Fruit fly (Drosophila melanogaster) whole organism, embryonic: ENCODE measurements around the gene Eh.
A peak's percentile ranks its signal among the peaks of the same experiment; 100 is the strongest.

Experiments used
- CG10431 ChIP-seq: fragments of 200-800 bp; sonication (Bioruptor generic); optimal IDR thresholded peaks from 3 replicates; lab custom pipeline; 2018; ENCODE audit warnings: missing biosample characterization, mild to moderate bottlenecking, missing genetic modification characterization
- CG10462 ChIP-seq: fragments of 200-800 bp; sonication (Bioruptor generic); optimal IDR thresholded peaks from 2 replicates; lab custom pipeline; 2016; ENCODE audit warnings: missing biosample characterization, missing genetic modification characterization
- CG11456 ChIP-seq: fragments of 200-800 bp; sonication (Bioruptor generic); IDR thresholded peaks from 3 replicates; pipeline ENCODE4 v1.3.6; 2022; ENCODE audit warnings: missing biosample characterization, missing genetic modification characterization
- CG13624 ChIP-seq: fragments of 200-800 bp; sonication (Bioruptor generic); optimal IDR thresholded peaks from 2 replicates; lab custom pipeline; 2016; ENCODE audit warnings: missing biosample characterization, missing genetic modification characterization
- CG17328 ChIP-seq: fragments of 200-800 bp; sonication (Bioruptor generic); IDR thresholded peaks from 2 replicates; pipeline ENCODE4 v1.3.6; 2022; ENCODE audit warnings: missing biosample characterization, missing genetic modification characterization
- CG17829 ChIP-seq: fragments of 200-800 bp; optimal IDR thresholded peaks from 2 replicates; lab custom pipeline; 2019; ENCODE audit warnings: missing biosample characterization, mild to moderate bottlenecking, missing genetic modification characterization, moderate library complexity
- CG3847 ChIP-seq: fragments of 200-800 bp; sonication (Bioruptor generic); IDR thresholded peaks from 2 replicates; pipeline ENCODE4 v1.3.6; 2022; ENCODE audit warnings: missing biosample characterization, missing genetic modification characterization
- CG6175 ChIP-seq: fragments of 200-800 bp; sonication (Bioruptor generic); IDR thresholded peaks from 3 replicates; pipeline ENCODE4 v1.3.6; 2022; ENCODE audit warnings: missing biosample characterization, missing genetic modification characterization
- CG6254 ChIP-seq: fragments of 200-800 bp; sonication (Bioruptor generic); optimal IDR thresholded peaks from 3 replicates; lab custom pipeline; 2017; ENCODE audit warnings: mild to moderate bottlenecking, missing biosample characterization, missing genetic modification reagents, missing genetic modification characterization
- CG6683 ChIP-seq: fragments of 200-800 bp; sonication (Bioruptor generic); optimal IDR thresholded peaks from 2 replicates; lab custom pipeline; 2017; ENCODE audit warnings: missing biosample characterization, mild to moderate bottlenecking, missing genetic modification characterization, missing genetic modification reagents
- CG6854 ChIP-seq: fragments of 200-800 bp; sonication (Bioruptor generic); optimal IDR thresholded peaks from 3 replicates; lab custom pipeline; 2017; ENCODE audit warnings: missing biosample characterization, mild to moderate bottlenecking, missing genetic modification characterization
- CG8388 ChIP-seq: fragments of 200-800 bp; sonication (Bioruptor generic); optimal IDR thresholded peaks from 2 replicates; lab custom pipeline; 2019; ENCODE audit warnings: missing biosample characterization, mild to moderate bottlenecking, missing genetic modification characterization, moderate library complexity
- Dbx ChIP-seq: fragments of 200-800 bp; sonication (Bioruptor generic); IDR thresholded peaks from 3 replicates; pipeline ENCODE4 v1.3.6; 2022; ENCODE audit warnings: missing biosample characterization, missing genetic modification characterization
- Dfd ChIP-seq, 2 experiments: fragments of >200 bp; optimal IDR thresholded peaks; 2 replicates each; lab custom pipeline; 2017; ENCODE audit warnings: missing biosample characterization in 2 of 2, missing genetic modification characterization in 2 of 2
- Dref ChIP-seq: fragments of 200-800 bp; sonication (Bioruptor generic); IDR thresholded peaks from 2 replicates; pipeline ENCODE4 v1.3.6; 2022; ENCODE audit warnings: missing biosample characterization, missing genetic modification characterization
- Drgx ChIP-seq: fragments of 200-800 bp; sonication (Bioruptor generic); IDR thresholded peaks from 2 replicates; pipeline ENCODE4 v1.3.6; 2022; ENCODE audit warnings: missing biosample characterization, missing genetic modification characterization
- Elba2 ChIP-seq: fragments of 200-800 bp; sonication (Bioruptor generic); optimal IDR thresholded peaks from 3 replicates; lab custom pipeline; 2016; ENCODE audit warnings: missing biosample characterization, missing genetic modification characterization
- Gsc ChIP-seq: fragments of 200-800 bp; sonication (Bioruptor generic); IDR thresholded peaks from 2 replicates; pipeline ENCODE4 v1.3.6; 2022; ENCODE audit warnings: missing biosample characterization, missing genetic modification characterization
- Hey ChIP-seq: fragments of 200-800 bp; sonication (Bioruptor generic); optimal IDR thresholded peaks from 3 replicates; lab custom pipeline; 2018; ENCODE audit warnings: missing biosample characterization, mild to moderate bottlenecking, missing genetic modification characterization
- Hr78 ChIP-seq, 2 experiments: fragments of 200-800 bp in 1 of 2; fragments of >200 bp in 1 of 2; sonication (Bioruptor generic) in 1 of 2; optimal IDR thresholded peaks; 2 replicates each; lab custom pipeline; 2017 to 2019; ENCODE audit warnings: missing biosample characterization in 2 of 2, missing genetic modification characterization in 2 of 2, mild to moderate bottlenecking in 1 of 2, moderate library complexity in 1 of 2
- Lim3 ChIP-seq: fragments of 200-800 bp; sonication (Bioruptor generic); IDR thresholded peaks from 2 replicates; pipeline ENCODE4 v1.3.6; 2022; ENCODE audit warnings: missing biosample characterization, missing genetic modification characterization
- Poxn ChIP-seq: fragments of 200-800 bp; sonication (Bioruptor generic); IDR thresholded peaks from 2 replicates; pipeline ENCODE4 v1.3.6; 2022; ENCODE audit warnings: missing biosample characterization, missing genetic modification characterization
- Scr ChIP-seq: fragments of 200-800 bp; sonication (Bioruptor generic); IDR thresholded peaks from 2 replicates; pipeline ENCODE4 v1.3.6; 2022; ENCODE audit warnings: missing biosample characterization, missing genetic modification characterization; ENCODE audit not compliant: partially characterized antibody
- Taf1 ChIP-seq: fragments of 200-800 bp; sonication (Bioruptor generic); IDR thresholded peaks from 2 replicates; pipeline ENCODE4 v1.3.6; 2022; ENCODE audit warnings: missing biosample characterization, missing genetic modification characterization
- Xrp1 ChIP-seq: fragments of 200-800 bp; sonication (Bioruptor generic); IDR thresholded peaks from 2 replicates; pipeline ENCODE4 v1.3.6; 2022; ENCODE audit warnings: missing biosample characterization, missing genetic modification characterization
- ab ChIP-seq: fragments of 200-800 bp; sonication (Bioruptor generic); optimal IDR thresholded peaks from 2 replicates; lab custom pipeline; 2016; ENCODE audit warnings: missing biosample characterization, missing genetic modification characterization
- danr ChIP-seq: fragments of 200-800 bp; sonication (Bioruptor generic); IDR thresholded peaks from 2 replicates; pipeline ENCODE4 v1.3.6; 2022; ENCODE audit warnings: missing biosample characterization, missing genetic modification characterization
- eyg ChIP-seq: fragments of 200-800 bp; sonication (Bioruptor generic); optimal IDR thresholded peaks from 3 replicates; lab custom pipeline; 2016; ENCODE audit warnings: missing biosample characterization, missing genetic modification characterization
- hkb ChIP-seq, 2 experiments: fragments of 200-800 bp in 1 of 2; fragments of >200 bp in 1 of 2; sonication (Bioruptor generic) in 1 of 2; IDR thresholded peaks in 1 of 2; optimal IDR thresholded peaks in 1 of 2; 2 replicates each; pipeline versions ENCODE4 v1.3.6 to Lab custom; 2017 to 2022; ENCODE audit warnings: missing biosample characterization in 1 of 2, missing genetic modification characterization in 1 of 2
- lbe ChIP-seq: fragments of 200-800 bp; sonication (Bioruptor generic); optimal IDR thresholded peaks from 2 replicates; lab custom pipeline; 2016; ENCODE audit warnings: missing biosample characterization, mild to moderate bottlenecking, missing genetic modification characterization
- nerfin-1 ChIP-seq: fragments of 200-800 bp; sonication (Bioruptor generic); optimal IDR thresholded peaks from 3 replicates; lab custom pipeline; 2019; ENCODE audit warnings: missing biosample characterization, mild to moderate bottlenecking, missing genetic modification characterization, moderate library complexity
- pho ChIP-seq: fragments of 200-800 bp; sonication (Bioruptor generic); optimal IDR thresholded peaks from 2 replicates; lab custom pipeline; 2016; ENCODE audit warnings: missing biosample characterization, missing genetic modification characterization
- row ChIP-seq: fragments of 200-800 bp; sonication (Bioruptor generic); IDR thresholded peaks from 3 replicates; pipeline ENCODE4 v1.3.6; 2022; ENCODE audit warnings: missing biosample characterization, missing genetic modification characterization
- seq ChIP-seq: fragments of 200-800 bp; sonication (Bioruptor generic); IDR thresholded peaks from 2 replicates; pipeline ENCODE4 v1.3.6; 2022; ENCODE audit warnings: missing biosample characterization, missing genetic modification characterization
- vfl ChIP-seq: fragments of 200-800 bp; sonication (Bioruptor generic); optimal IDR thresholded peaks from 2 replicates; lab custom pipeline; 2016; ENCODE audit warnings: missing biosample characterization, missing genetic modification characterization

The Eh gene

DNA sequence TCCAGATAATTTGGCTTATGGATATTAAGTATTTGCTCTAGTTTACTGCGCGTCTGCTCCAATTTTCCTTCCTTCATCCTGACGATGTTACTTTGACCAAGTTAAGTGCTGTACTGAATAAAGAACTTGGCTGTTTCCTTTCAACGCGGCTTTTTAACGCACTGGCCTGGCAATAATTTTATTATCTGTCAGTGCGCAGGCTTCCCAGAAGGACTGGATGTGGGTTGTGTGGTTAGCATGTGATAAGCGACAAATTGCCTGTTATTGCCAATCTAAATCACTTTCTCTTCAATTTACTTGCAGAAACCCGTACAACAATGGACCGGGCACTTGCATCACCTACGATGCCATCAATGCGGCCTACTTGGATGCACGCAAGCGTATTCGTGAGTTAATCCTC, 8.0 kb downstream of the Eh start, which contains the start of gene CG14331:
Gene CG14331 (minus strand): TSS at position 101 of the 400 bp plus-strand sequence.
- TF ChIP-seq Xrp1 (GFP tag; lab: Robert Waterston, UW): no peak
- TF ChIP-seq Dref: no peak
- no peak for TF ChIP-seq pho (GFP tag; lab: Kevin White, UChicago)
- TF ChIP-seq CG3847 (GFP tag; lab: Robert Waterston, UW): no peak
- TF ChIP-seq nerfin-1 (tag; lab: Kevin White, UChicago): no peak
- TF ChIP-seq danr: no peak
- TF ChIP-seq Hr78 (GFP tag; optimal IDR thresholded peaks at IDR 0.05; lab: Kevin White, UChicago): no peak
- no peak for TF ChIP-seq Taf1 (GFP tag; lab: Robert Waterston, UW)
- TF ChIP-seq ab (GFP tag; lab: Kevin White, UChicago): no peak

DNA sequence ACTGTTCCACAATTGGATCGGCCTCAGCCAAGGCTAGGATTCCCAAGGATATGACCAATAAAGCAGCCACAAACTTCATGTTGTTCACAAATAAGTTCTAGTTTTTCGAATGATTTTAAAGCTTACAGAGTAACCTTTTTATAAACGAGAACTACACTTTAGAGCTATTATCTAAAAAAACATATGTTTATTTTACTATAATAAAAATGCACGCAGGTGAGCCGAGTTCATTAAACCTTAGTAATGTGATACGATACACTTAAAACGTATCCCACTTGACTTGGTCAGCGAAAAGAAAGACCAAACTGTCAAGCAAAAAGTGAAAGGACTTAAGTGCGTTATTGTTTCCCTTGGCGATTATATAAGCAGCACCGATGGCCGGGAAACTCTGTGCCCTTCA, 14.3 kb downstream of the Eh start, which contains the start of gene CG44090:
Gene CG44090 (minus strand): TSS at position 101 of the 400 bp plus-strand sequence.
- no peak for TF ChIP-seq lbe (GFP tag; lab: Kevin White, UChicago)
- TF ChIP-seq CG6175 (GFP tag; lab: Robert Waterston, UW): no peak
- TF ChIP-seq Lim3 (GFP tag; lab: Robert Waterston, UW): no peak
- no peak for TF ChIP-seq CG13624 (GFP tag; lab: Kevin White, UChicago)
- no peak for TF ChIP-seq Scr (GFP tag; lab: Robert Waterston, UW)
- TF ChIP-seq Gsc (GFP tag; lab: Robert Waterston, UW): no peak
- TF ChIP-seq CG17829 (tag; lab: Kevin White, UChicago): no peak
- TF ChIP-seq row: no peak
- TF ChIP-seq CG17328: no peak
- TF ChIP-seq CG8388 (GFP tag; lab: Kevin White, UChicago): no peak
- no peak for TF ChIP-seq Hey (tag; lab: Kevin White, UChicago)
- no peak for TF ChIP-seq CG6683 (GFP tag; lab: Kevin White, UChicago)
- TF ChIP-seq hkb (optimal IDR thresholded peaks at IDR 0.05; lab: Kevin White, UChicago): no peak
- no peak for TF ChIP-seq hkb (GFP tag; IDR thresholded peaks at IDR 0.05; lab: Robert Waterston, UW)
- TF ChIP-seq vfl (GFP tag; lab: Kevin White, UChicago): no peak
- no peak for TF ChIP-seq Poxn
- no peak for TF ChIP-seq Dfd (GFP tag; optimal IDR thresholded peaks at IDR 0.05; lab: Kevin White, UChicago)
- TF ChIP-seq CG6854: no peak
- TF ChIP-seq Dbx (GFP tag; lab: Robert Waterston, UW): no peak

dm6 chr3R:17433117-17433516, 15.5 kb downstream of the Eh start:
- TF ChIP-seq CG11456 (GFP tag; lab: Robert Waterston, UW): 0 out of 3 replicates have a peak, but pooled peaks have one; percentile 9
- no peak for TF ChIP-seq CG10462 (GFP tag; lab: Kevin White, UChicago)
- TF ChIP-seq eyg (GFP tag; lab: Kevin White, UChicago): no peak
- TF ChIP-seq Elba2 (GFP tag; lab: Kevin White, UChicago): peak; percentile 31
- TF ChIP-seq, all 482 proteins: peak for 2

DNA sequence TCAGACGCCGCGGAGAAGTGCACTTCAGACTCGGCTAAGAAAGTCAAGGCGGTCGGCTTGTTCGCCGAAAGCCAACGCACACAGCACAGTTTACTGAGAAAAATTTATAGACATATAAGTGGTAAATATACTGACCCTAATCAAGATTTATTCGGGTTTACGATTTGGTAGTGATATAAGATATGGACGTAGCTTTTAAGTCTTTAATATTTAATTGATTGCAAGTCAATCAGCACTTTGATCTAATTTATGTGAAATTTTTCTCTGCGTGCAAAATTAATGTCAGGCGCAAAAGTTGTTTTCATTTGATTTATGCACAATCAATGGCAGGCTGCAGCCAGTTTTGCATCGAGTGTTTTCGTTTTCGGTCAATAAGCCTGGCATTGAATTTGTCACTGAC, 18.2 kb downstream of the Eh start:
- no peak for TF ChIP-seq CG6254
- peak; percentile 68 for TF ChIP-seq Drgx (GFP tag; lab: Robert Waterston, UW)

DNA sequence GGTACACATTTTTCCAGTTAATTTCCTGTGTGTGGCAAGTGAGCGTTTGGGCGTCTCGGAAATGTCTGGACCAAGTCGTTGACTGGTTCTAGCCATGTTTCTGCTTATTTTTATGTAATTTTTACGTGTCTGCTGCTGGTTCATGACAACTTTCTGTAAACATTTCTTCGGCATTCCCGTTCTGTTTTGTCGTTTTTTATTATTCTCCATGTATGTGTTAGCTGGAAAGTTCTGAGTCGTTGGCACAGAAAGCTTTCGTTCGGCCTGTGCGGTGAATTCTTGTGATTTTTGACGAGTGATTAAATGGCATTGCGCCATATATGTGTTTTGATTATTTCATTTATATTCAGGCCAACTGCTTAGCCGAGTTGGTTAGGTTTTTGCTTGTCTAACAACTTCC, 22.4 kb downstream of the Eh start:
- TF ChIP-seq CG10431 (GFP tag; lab: Kevin White, UChicago) (peak; percentile 93), seq (GFP tag; lab: Robert Waterston, UW) (no peak)
- TF ChIP-seq, all 482 proteins: peak for 1
